Fruit fly (Drosophila melanogaster) whole organism, wandering third instar larva: ENCODE results near the gene AnxB11.

ENCODE experiments used
- CG9705 ChIP-seq: fragments of 200-800 bp; sonication (Bioruptor generic); optimal IDR thresholded peaks from 2 replicates; lab custom pipeline; 2018; ENCODE audit warnings: missing biosample characterization, mild to moderate bottlenecking, missing genetic modification characterization
- br ChIP-seq: fragments of 200-800 bp; sonication (Bioruptor generic); optimal IDR thresholded peaks from 2 replicates; lab custom pipeline; 2016; ENCODE audit warnings: missing biosample characterization, missing genetic modification characterization
- brk ChIP-seq: fragments of 200-800 bp; sonication (Bioruptor generic); optimal IDR thresholded peaks from 2 replicates; lab custom pipeline; 2016; ENCODE audit warnings: missing biosample characterization, mild to moderate bottlenecking, missing genetic modification characterization
- dmrt93B ChIP-seq: fragments of 200-800 bp; sonication (Bioruptor generic); optimal IDR thresholded peaks from 2 replicates; lab custom pipeline; 2018; ENCODE audit warnings: missing biosample characterization, mild to moderate bottlenecking, missing genetic modification characterization
- woc ChIP-seq: sonication (Bioruptor generic); optimal IDR thresholded peaks from 2 replicates; lab custom pipeline; 2016; ENCODE audit warnings: missing biosample characterization, mild to moderate bottlenecking, missing genetic modification characterization

DNA sequence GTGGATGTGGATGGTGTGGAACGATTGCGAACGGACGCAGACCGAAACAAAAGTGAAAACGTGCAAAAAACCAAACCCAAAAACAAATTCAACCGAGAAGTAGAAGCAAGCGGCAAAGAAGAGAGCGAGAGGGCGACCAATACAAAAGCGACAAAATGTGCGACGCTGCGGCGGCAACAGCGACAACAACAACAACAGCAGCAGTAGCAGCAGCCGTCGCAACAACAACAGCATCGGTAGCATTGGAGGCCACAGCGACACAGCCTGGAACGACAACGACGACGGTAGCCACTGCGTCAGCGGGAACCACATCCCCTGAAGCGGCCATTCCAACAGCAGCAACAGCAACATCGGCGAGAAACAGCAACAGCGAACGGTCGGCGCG, 1.1 kb upstream of the AnxB11 start:
- TF ChIP-seq dmrt93B (GFP tag; lab: Kevin White, UChicago) = no peak
- no peak for TF ChIP-seq brk
- no peak for TF ChIP-seq woc
- TF ChIP-seq br (GFP tag; lab: Kevin White, UChicago) = no peak
- no peak for TF ChIP-seq CG9705 (GFP tag; lab: Kevin White, UChicago)
